Fruit fly (Drosophila melanogaster) whole organism, pupa: ENCODE results near the gene CG34355.

Source experiments
- CG15710 ChIP-seq: fragments of 200-800 bp; sonication (Bioruptor generic); optimal IDR thresholded peaks from 2 replicates; lab custom pipeline; 2018; ENCODE audit warnings: missing biosample characterization, mild to moderate bottlenecking, missing genetic modification characterization, moderate library complexity
- CG34367 ChIP-seq: fragments of 200-800 bp; sonication (Bioruptor generic); optimal IDR thresholded peaks from 2 replicates; lab custom pipeline; 2018; ENCODE audit warnings: missing biosample characterization, mild to moderate bottlenecking, missing genetic modification characterization
- Pif1B ChIP-seq: fragments of 200-800 bp; sonication (Bioruptor generic); optimal IDR thresholded peaks from 3 replicates; lab custom pipeline; 2016; ENCODE audit warnings: missing biosample characterization, missing genetic modification characterization
- Snoo ChIP-seq: fragments of 200-800 bp; sonication (Bioruptor generic); optimal IDR thresholded peaks from 3 replicates; lab custom pipeline; 2017; ENCODE audit warnings: missing biosample characterization, mild to moderate bottlenecking, missing genetic modification characterization, inconsistent platforms

DNA sequence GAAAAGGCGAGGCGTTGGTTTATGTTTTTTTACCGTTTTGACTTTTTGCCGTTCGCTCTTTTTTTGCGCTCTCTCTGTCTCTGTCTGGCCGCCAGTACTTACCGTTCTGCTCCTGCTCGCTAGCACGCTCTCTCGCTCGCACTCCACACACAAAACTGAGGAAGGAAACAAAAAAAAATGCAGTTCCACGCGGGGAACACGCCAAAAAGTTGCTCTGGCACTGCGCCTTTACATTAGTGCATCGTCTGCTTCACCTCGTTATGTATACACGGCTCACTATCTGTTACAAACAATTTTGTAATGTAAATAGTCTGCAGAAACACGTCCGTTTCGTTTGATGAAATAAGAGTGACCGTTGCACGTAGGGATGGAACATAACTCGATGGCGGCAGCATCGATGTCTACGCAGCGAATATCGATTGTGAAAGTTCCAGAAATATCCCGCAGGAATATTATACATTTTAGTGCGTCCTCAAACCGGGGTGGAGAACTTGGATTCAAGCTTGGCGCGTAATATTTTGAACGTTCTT, 15.3 kb downstream of the CG34355 start, which contains the start of the genes CG33111 and eIF4G2:
- TF ChIP-seq Snoo (tag; lab: Kevin White, UChicago) (peak; percentile 31), CG15710 (tag; lab: Kevin White, UChicago) (peak; percentile 30), CG34367 (peak; percentile 48), Pif1B (GFP tag; lab: Kevin White, UChicago) (no peak)
